Worm (Caenorhabditis elegans) whole organism, L1 larva: ENCODE data around the gene Y54G2A.12.
A peak's percentile ranks its signal among the peaks of the same experiment; 100 is the strongest.

ENCODE experiments used
- alr-1 ChIP-seq: fragments of 200-800 bp; sonication (Bioruptor generic); optimal IDR thresholded peaks from 2 replicates; lab custom pipeline; 2018; ENCODE audit warnings: borderline replicate concordance, mild to moderate bottlenecking, missing genetic modification characterization, missing compliant biosample characterization
- ama-1 ChIP-seq: fragments of 150-350 bp; optimal IDR thresholded peaks from 2 replicates; lab custom pipeline; 2014
- fkh-4 ChIP-seq: sonication (generic microtip); optimal IDR thresholded peaks from 2 replicates; lab custom pipeline; 2016; ENCODE audit warnings: missing compliant biosample characterization, missing genetic modification characterization, borderline replicate concordance
- fos-1 ChIP-seq: fragments of 150-350 bp; optimal IDR thresholded peaks from 2 replicates; lab custom pipeline; 2014; ENCODE audit warnings: missing biosample characterization, missing genetic modification characterization
- grh-1 ChIP-seq: fragments of 200-800 bp; sonication (Bioruptor generic); IDR thresholded peaks from 2 replicates; pipeline ENCODE4 v1.3.6; 2022; ENCODE audit warnings: missing genetic modification reagents, missing genetic modification characterization, missing compliant biosample characterization
- lin-15B ChIP-seq: fragments of 150-350 bp; sonication (generic microtip); optimal IDR thresholded peaks from 3 replicates; lab custom pipeline; 2014; ENCODE audit warnings: missing biosample characterization, missing genetic modification characterization
- nhr-77 ChIP-seq: fragments of 150-350 bp; optimal IDR thresholded peaks from 2 replicates; lab custom pipeline; 2014; ENCODE audit warnings: missing biosample characterization, missing genetic modification characterization
- snpc-4 ChIP-seq: fragments of 150-350 bp; optimal IDR thresholded peaks from 2 replicates; lab custom pipeline; 2014; ENCODE audit warnings: missing biosample characterization, missing genetic modification characterization
- sptf-1 ChIP-seq: fragments of 150-350 bp; optimal IDR thresholded peaks from 2 replicates; lab custom pipeline; 2014; ENCODE audit warnings: missing biosample characterization, missing genetic modification characterization
- tbx-2 ChIP-seq: sonication (generic microtip); optimal IDR thresholded peaks from 2 replicates; lab custom pipeline; 2016; ENCODE audit warnings: missing genetic modification characterization, missing compliant biosample characterization
- unc-62 ChIP-seq: fragments of 150-350 bp; optimal IDR thresholded peaks from 2 replicates; lab custom pipeline; 2014; ENCODE audit warnings: missing biosample characterization, missing genetic modification reagents, missing genetic modification characterization
- zag-1 ChIP-seq: fragments of 150-350 bp; optimal IDR thresholded peaks from 2 replicates; lab custom pipeline; 2014; ENCODE audit warnings: missing biosample characterization, missing genetic modification characterization

DNA sequence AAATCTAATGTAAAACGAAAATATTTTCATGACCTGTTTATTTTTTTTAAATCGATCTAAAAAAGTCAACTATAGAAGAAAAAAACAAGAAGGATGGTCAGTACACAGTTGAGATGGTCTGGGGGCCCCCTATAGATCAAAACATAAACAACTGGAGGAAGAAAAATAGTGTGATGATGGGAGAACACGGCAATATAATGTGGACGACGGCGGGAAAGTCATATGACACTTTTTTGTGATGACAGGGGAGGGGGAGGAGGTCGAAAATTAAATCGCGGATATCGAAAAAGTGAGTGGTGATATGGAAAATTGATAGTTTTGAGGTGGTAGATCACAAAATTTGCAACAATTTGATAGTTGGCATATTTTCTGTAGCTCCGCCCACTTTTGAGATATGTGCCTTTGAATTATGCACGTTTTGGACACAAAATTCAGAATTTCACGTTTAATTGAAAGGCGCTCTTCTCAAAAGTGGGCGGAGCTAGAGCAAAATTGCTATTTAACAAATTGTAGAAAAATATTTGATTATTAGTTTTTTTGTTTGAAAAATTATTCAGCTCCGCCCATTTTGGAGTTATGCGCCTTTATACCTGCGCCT is 9.2 kb downstream of the Y54G2A.12 start:
- TF ChIP-seq snpc-4 (tag; lab: Kevin White, UChicago) (no peak), alr-1 (tag; lab: Kevin White, UChicago) (no peak), fkh-4 (no peak), ama-1 (lab: Kevin White, UChicago) (peak; percentile 73), fos-1 (tag; lab: Kevin White, UChicago) (no peak), nhr-77 (tag; lab: Kevin White, UChicago) (no peak), lin-15B (tag; lab: Kevin White, UChicago) (no peak), tbx-2 (tag; lab: Kevin White, UChicago) (peak; percentile 30), grh-1 (GFP tag; lab: Robert Waterston, UW) (no peak), unc-62 (GFP tag; lab: Kevin White, UChicago) (no peak), zag-1 (tag; lab: Kevin White, UChicago) (no peak), sptf-1 (no peak)
